Fruit fly (Drosophila melanogaster) whole organism, embryonic: Measurements from ENCODE around the gene CG3448.

Source experiments
- CG14965 ChIP-seq: fragments of 200-800 bp; sonication (Bioruptor generic); optimal IDR thresholded peaks from 2 replicates; lab custom pipeline; 2016; ENCODE audit warnings: missing biosample characterization, missing genetic modification characterization, borderline replicate concordance
- Eip74EF ChIP-seq, 2 experiments: fragments of 200-800 bp in 1 of 2; fragments of >200 bp in 1 of 2; sonication (Bioruptor generic) in 1 of 2; optimal IDR thresholded peaks; 2 replicates each; lab custom pipeline; 2017 to 2019; ENCODE audit warnings: missing biosample characterization in 2 of 2, missing genetic modification characterization in 2 of 2, mild to moderate bottlenecking in 1 of 2, moderate library complexity in 1 of 2

dm6 chr3L:9404497-9404896 lies 46.9 kb downstream of the CG3448 start, which contains the start of gene Cpr67B:
- TF ChIP-seq CG14965 (GFP tag; lab: Kevin White, UChicago), result no peak
- no peak for TF ChIP-seq Eip74EF (GFP tag; optimal IDR thresholded peaks at IDR 0.05; lab: Kevin White, UChicago)
